Worm (Caenorhabditis elegans) whole organism, L4 larva: ENCODE results near the gene npr-13.
A peak's percentile ranks its signal among the peaks of the same experiment; 100 is the strongest.

ENCODE experiments used
- F26F4.8 ChIP-seq: fragments of 200-800 bp; sonication (Bioruptor generic); conservative IDR thresholded peaks from 2 replicates; pipeline ENCODE4 v1.3.6; 2022; ENCODE audit warnings: missing genetic modification characterization, missing compliant biosample characterization
- F44E2.7 ChIP-seq: fragments of 200-800 bp; sonication (Bioruptor generic); IDR thresholded peaks from 2 replicates; pipeline ENCODE4 v2.1.2; 2022; ENCODE audit warnings: missing genetic modification characterization, missing compliant biosample characterization
- Y5F2A.4 ChIP-seq: fragments of 200-800 bp; sonication (Bioruptor generic); optimal IDR thresholded peaks from 2 replicates; lab custom pipeline; 2018; ENCODE audit warnings: mild to moderate bottlenecking, missing genetic modification characterization, missing compliant biosample characterization
- aly-2 ChIP-seq: sonication (generic microtip); optimal IDR thresholded peaks from 2 replicates; lab custom pipeline; 2018; ENCODE audit warnings: missing biosample characterization, missing genetic modification characterization
- ama-1 ChIP-seq: fragments of 150-350 bp; optimal IDR thresholded peaks from 2 replicates; lab custom pipeline; 2014; ENCODE audit warnings: inconsistent platforms, mixed read lengths
- arid-1 ChIP-seq: fragments of 200-800 bp; sonication (Bioruptor generic); conservative IDR thresholded peaks from 2 replicates; pipeline ENCODE4 v1.3.6; 2022; ENCODE audit warnings: missing genetic modification reagents, missing genetic modification characterization, missing compliant biosample characterization
- cey-2 ChIP-seq: sonication (generic microtip); optimal IDR thresholded peaks from 3 replicates; lab custom pipeline; 2017; ENCODE audit warnings: missing genetic modification characterization, mild to moderate bottlenecking, missing compliant biosample characterization, antibody characterized with exemption, borderline replicate concordance; ENCODE audit not compliant: insufficient read depth
- daf-16 ChIP-seq, 3 experiments: sonication (generic microtip); optimal IDR thresholded peaks; 2 replicates each; lab custom pipeline; 2016 to 2017; ENCODE audit warnings: missing genetic modification characterization in 3 of 3, missing genetic modification reagents in 3 of 3, mild to moderate bottlenecking in 2 of 3, missing compliant biosample characterization in 2 of 3, missing biosample characterization in 1 of 3, moderate library complexity in 1 of 3
- dmd-8 ChIP-seq: fragments of 200-800 bp; sonication (Bioruptor generic); IDR thresholded peaks from 2 replicates; pipeline ENCODE4 v1.3.6; 2022; ENCODE audit warnings: missing genetic modification characterization, missing compliant biosample characterization
- dmd-9 ChIP-seq: fragments of 200-800 bp; sonication (Bioruptor generic); IDR thresholded peaks from 2 replicates; pipeline ENCODE4 v1.3.6; 2022; ENCODE audit warnings: missing genetic modification reagents, missing genetic modification characterization, missing compliant biosample characterization
- dpl-1 ChIP-seq: fragments of 150-350 bp; optimal IDR thresholded peaks from 2 replicates; lab custom pipeline; 2014; ENCODE audit warnings: missing biosample characterization, missing genetic modification reagents, missing genetic modification characterization
- dve-1 ChIP-seq: sonication (generic microtip); optimal IDR thresholded peaks from 2 replicates; lab custom pipeline; 2017; ENCODE audit warnings: antibody characterized with exemption, mild to moderate bottlenecking, missing genetic modification characterization, missing compliant biosample characterization; ENCODE audit not compliant: insufficient read depth
- hif-1 ChIP-seq, 2 experiments: sonication (generic microtip); optimal IDR thresholded peaks; 2 replicates each; lab custom pipeline; 2016 to 2017; ENCODE audit warnings: missing compliant biosample characterization in 2 of 2, missing genetic modification characterization in 2 of 2, missing genetic modification reagents in 2 of 2, missing genotype in 2 of 2, mild to moderate bottlenecking in 1 of 2
- hlh-11 ChIP-seq: fragments of 200-800 bp; sonication (Bioruptor generic); optimal IDR thresholded peaks from 2 replicates; lab custom pipeline; 2018; ENCODE audit warnings: mild to moderate bottlenecking, missing genetic modification characterization, missing compliant biosample characterization
- jun-1 ChIP-seq: fragments of 150-350 bp; optimal IDR thresholded peaks from 2 replicates; lab custom pipeline; 2014; ENCODE audit warnings: missing biosample characterization, missing genetic modification reagents, missing genetic modification characterization
- lin-13 ChIP-seq: fragments of 150-350 bp; optimal IDR thresholded peaks from 2 replicates; lab custom pipeline; 2014; ENCODE audit warnings: missing biosample characterization, missing genetic modification reagents, missing genetic modification characterization
- lin-29 ChIP-seq: fragments of 200-800 bp; sonication (Bioruptor generic); IDR thresholded peaks from 2 replicates; pipeline ENCODE4 v1.3.6; 2022; ENCODE audit warnings: missing genetic modification reagents, missing genetic modification characterization, missing compliant biosample characterization
- lir-3 ChIP-seq: sonication (generic microtip); optimal IDR thresholded peaks from 2 replicates; lab custom pipeline; 2016; ENCODE audit warnings: mild to moderate bottlenecking, missing genetic modification characterization, missing compliant biosample characterization
- lsy-2 ChIP-seq, 2 experiments: fragments of 150-350 bp in 1 of 2; sonication (generic microtip) in 1 of 2; optimal IDR thresholded peaks; 2 replicates each; lab custom pipeline; 2014 to 2017; ENCODE audit warnings: missing biosample characterization in 2 of 2, missing genetic modification characterization in 2 of 2
- mdl-1 ChIP-seq, 2 experiments: fragments of 150-350 bp in 1 of 2; sonication (generic microtip) in 1 of 2; optimal IDR thresholded peaks; 2 replicates each; lab custom pipeline; 2014 to 2017; ENCODE audit warnings: missing biosample characterization in 2 of 2, missing genetic modification characterization in 2 of 2
- mdt-29 ChIP-seq: fragments of 200-800 bp; sonication (Bioruptor generic); IDR thresholded peaks from 2 replicates; pipeline ENCODE4 v1.3.6; 2022; ENCODE audit warnings: missing genetic modification reagents, missing genetic modification characterization, missing compliant biosample characterization
- mxl-2 ChIP-seq: fragments of 200-800 bp; sonication (Bioruptor generic); conservative IDR thresholded peaks from 2 replicates; pipeline ENCODE4 v1.3.6; 2022; ENCODE audit warnings: missing genetic modification reagents, missing genetic modification characterization, missing compliant biosample characterization
- nhr-102 ChIP-seq: sonication (generic microtip); optimal IDR thresholded peaks from 2 replicates; lab custom pipeline; 2016; ENCODE audit warnings: mild to moderate bottlenecking, missing genetic modification characterization, moderate library complexity, missing compliant biosample characterization
- nhr-11 ChIP-seq: fragments of 150-350 bp; optimal IDR thresholded peaks from 2 replicates; lab custom pipeline; 2014; ENCODE audit warnings: missing biosample characterization, missing genetic modification characterization
- nhr-6 ChIP-seq: fragments of 150-350 bp; optimal IDR thresholded peaks from 2 replicates; lab custom pipeline; 2014; ENCODE audit warnings: missing biosample characterization, missing genetic modification characterization
- nhr-76 ChIP-seq: fragments of 150-350 bp; optimal IDR thresholded peaks from 2 replicates; lab custom pipeline; 2014; ENCODE audit warnings: missing biosample characterization, missing genetic modification characterization
- nhr-77 ChIP-seq: fragments of 150-350 bp; optimal IDR thresholded peaks from 2 replicates; lab custom pipeline; 2014; ENCODE audit warnings: missing biosample characterization, missing genetic modification characterization
- sdz-12 ChIP-seq: fragments of 200-800 bp; sonication (Bioruptor generic); optimal IDR thresholded peaks from 2 replicates; lab custom pipeline; 2018; ENCODE audit warnings: mild to moderate bottlenecking, missing genetic modification characterization, missing compliant biosample characterization
- skn-1 ChIP-seq: fragments of 150-350 bp; optimal IDR thresholded peaks from 2 replicates; lab custom pipeline; 2014; ENCODE audit warnings: missing biosample characterization, missing genetic modification characterization
- unc-39 ChIP-seq: sonication (generic microtip); optimal IDR thresholded peaks from 2 replicates; lab custom pipeline; 2017; ENCODE audit warnings: missing biosample characterization, missing genetic modification characterization
- unc-62 ChIP-seq, 3 experiments: fragments of 150-350 bp in 1 of 3; sonication (generic microtip); optimal IDR thresholded peaks in 2 of 3; peaks in 1 of 3; 1 replicate in 1 of 3; 2 replicates in 2 of 3; lab custom pipeline; 2014 to 2017; ENCODE audit warnings: missing biosample characterization in 3 of 3, missing genetic modification characterization in 3 of 3, missing genetic modification reagents in 3 of 3, missing genotype in 1 of 3
- zag-1 ChIP-seq: fragments of 150-350 bp; optimal IDR thresholded peaks from 2 replicates; lab custom pipeline; 2014; ENCODE audit warnings: missing biosample characterization, missing genetic modification characterization
- zfp-2 ChIP-seq: sonication (generic microtip); optimal IDR thresholded peaks from 2 replicates; lab custom pipeline; 2016; ENCODE audit warnings: mild to moderate bottlenecking, missing genetic modification characterization, missing compliant biosample characterization

The npr-13 gene

ce11 chrV:14876257-14876656 is 17.9 kb upstream of the npr-13 start (continued):
- TF ChIP-seq unc-39 (tag; lab: Kevin White, UChicago) = no peak

ce11 chrV:14875371-14875770 is 17.0 kb upstream of the npr-13 start, which contains the start of gene ZC412.5:
TSS of gene ZC412.5 (minus strand) at chrV:14875471.
- TF ChIP-seq nhr-6 (tag; lab: Kevin White, UChicago) = no peak
- no peak for TF ChIP-seq nhr-76 (tag; lab: Kevin White, UChicago)
- TF ChIP-seq dpl-1 (GFP tag; lab: Kevin White, UChicago) = no peak
- TF ChIP-seq ama-1 = no peak
- TF ChIP-seq zag-1 (tag; lab: Kevin White, UChicago) = no peak
- TF ChIP-seq dve-1 (tag; lab: Kevin White, UChicago) = no peak
- no peak for TF ChIP-seq daf-16 (GFP tag; optimal IDR thresholded peaks at IDR 0.05; lab: Kevin White, UChicago)
- TF ChIP-seq daf-16 (tag; optimal IDR thresholded peaks at IDR 0.05; lab: Kevin White, UChicago) = no peak
- TF ChIP-seq Y5F2A.4 (GFP tag; lab: Kevin White, UChicago) = no peak
- TF ChIP-seq hif-1 (tag; optimal IDR thresholded peaks at IDR 0.05; lab: Kevin White, UChicago) = no peak
- TF ChIP-seq lsy-2 (tag; optimal IDR thresholded peaks at IDR 0.05; lab: Kevin White, UChicago) = no peak
- no peak for TF ChIP-seq F44E2.7
- TF ChIP-seq skn-1 = no peak
- TF ChIP-seq mxl-2 (GFP tag; lab: Robert Waterston, UW) = no peak
- TF ChIP-seq hlh-11 (tag; lab: Kevin White, UChicago) = no peak

ce11 chrV:14871365-14871764 is 13.0 kb upstream of the npr-13 start, which contains the start of gene ZC412.3:
TSS of gene ZC412.3 (minus strand) at chrV:14871547.
- peak; percentile 37 for TF ChIP-seq nhr-11 (tag; lab: Kevin White, UChicago)
- TF ChIP-seq unc-62 (GFP tag; optimal IDR thresholded peaks at IDR 0.05 in 1 of 2; lab: Kevin White, UChicago) = peak in 1 of 2 experiments; percentile 10
- TF ChIP-seq unc-62 (tag; optimal IDR thresholded peaks at IDR 0.05; lab: Kevin White, UChicago) = no peak
- peak in 1 of 2 experiments; percentile 60 for TF ChIP-seq daf-16 (GFP tag; optimal IDR thresholded peaks at IDR 0.05; lab: Kevin White, UChicago)
- TF ChIP-seq daf-16 (tag; optimal IDR thresholded peaks at IDR 0.05; lab: Kevin White, UChicago) = no peak
- no peak for TF ChIP-seq sdz-12 (GFP tag; lab: Kevin White, UChicago)

ce11 chrV:14868181-14868580 is 9.8 kb upstream of the npr-13 start, which contains the start of gene gcy-14:
TSS of gene gcy-14 (minus strand) at chrV:14868281.
- TF ChIP-seq nhr-77 (tag; lab: Kevin White, UChicago) (no peak), zfp-2 (tag; lab: Kevin White, UChicago) (no peak), dmd-9 (no peak), F44E2.7 (no peak), jun-1 (tag; lab: Kevin White, UChicago) (no peak), zag-1 (tag; lab: Kevin White, UChicago) (no peak), dve-1 (tag; lab: Kevin White, UChicago) (no peak), lin-29 (GFP tag; lab: Robert Waterston, UW) (no peak), nhr-102 (tag; lab: Kevin White, UChicago) (no peak), lin-13 (GFP tag; lab: Kevin White, UChicago) (no peak), lsy-2 (tag; optimal IDR thresholded peaks at IDR 0.05; lab: Kevin White, UChicago) (no peak), aly-2 (tag; lab: Kevin White, UChicago) (no peak), mxl-2 (GFP tag; lab: Robert Waterston, UW) (no peak), mdl-1 (tag; optimal IDR thresholded peaks at IDR 0.05; lab: Kevin White, UChicago) (no peak), dmd-8 (no peak), cey-2 (tag; lab: Kevin White, UChicago) (no peak), arid-1 (GFP tag; lab: Robert Waterston, UW) (no peak), mdt-29 (GFP tag; lab: Robert Waterston, UW) (no peak), F26F4.8 (GFP tag; lab: Robert Waterston, UW) (no peak), lir-3 (tag; lab: Kevin White, UChicago) (no peak)
